Fruit fly (Drosophila melanogaster) whole organism, embryonic: ENCODE measurements around the gene CG34450.
A peak's percentile ranks its signal among the peaks of the same experiment; 100 is the strongest.

Source experiments
- CG12299 ChIP-seq: fragments of 200-800 bp; sonication (Bioruptor generic); optimal IDR thresholded peaks from 2 replicates; lab custom pipeline; 2018; ENCODE audit warnings: missing biosample characterization, mild to moderate bottlenecking, missing genetic modification characterization
- CG12942 ChIP-seq: fragments of 200-800 bp; sonication (Bioruptor generic); optimal IDR thresholded peaks from 3 replicates; lab custom pipeline; 2016; ENCODE audit warnings: missing biosample characterization, missing genetic modification characterization
- CG17385 ChIP-seq: fragments of 200-800 bp; sonication (Bioruptor generic); optimal IDR thresholded peaks from 3 replicates; lab custom pipeline; 2018; ENCODE audit warnings: missing biosample characterization, mild to moderate bottlenecking, missing genetic modification characterization
- CG17612 ChIP-seq: fragments of 200-800 bp; sonication (Bioruptor generic); IDR thresholded peaks from 2 replicates; pipeline ENCODE4 v1.3.6; 2022; ENCODE audit warnings: missing biosample characterization, missing genetic modification characterization
- CG30403 ChIP-seq: fragments of 200-800 bp; sonication (Bioruptor generic); optimal IDR thresholded peaks from 3 replicates; lab custom pipeline; 2016; ENCODE audit warnings: missing biosample characterization, missing genetic modification characterization
- CG4854 ChIP-seq: fragments of 200-800 bp; sonication (Bioruptor generic); optimal IDR thresholded peaks from 2 replicates; lab custom pipeline; 2016; ENCODE audit warnings: missing biosample characterization, missing genetic modification characterization, inconsistent platforms
- CG6791 ChIP-seq: fragments of 200-800 bp; sonication (Bioruptor generic); IDR thresholded peaks from 3 replicates; pipeline ENCODE4 v1.3.6; 2022; ENCODE audit warnings: missing biosample characterization, missing genetic modification characterization; ENCODE audit not compliant: partially characterized antibody
- CG7745 ChIP-seq: fragments of 200-800 bp; sonication (Bioruptor generic); optimal IDR thresholded peaks from 2 replicates; lab custom pipeline; 2018; ENCODE audit warnings: missing biosample characterization, mild to moderate bottlenecking, missing genetic modification characterization, moderate library complexity
- CG7839 ChIP-seq: fragments of 200-800 bp; sonication (Bioruptor generic); optimal IDR thresholded peaks from 3 replicates; lab custom pipeline; 2018; ENCODE audit warnings: missing biosample characterization, mild to moderate bottlenecking, missing genetic modification characterization, moderate library complexity
- CG7987 ChIP-seq: fragments of 200-800 bp; sonication (Bioruptor generic); optimal IDR thresholded peaks from 2 replicates; lab custom pipeline; 2018; ENCODE audit warnings: missing biosample characterization, mild to moderate bottlenecking, missing genetic modification characterization, moderate library complexity
- CG8089 ChIP-seq: fragments of 200-800 bp; sonication (Bioruptor generic); optimal IDR thresholded peaks from 3 replicates; lab custom pipeline; 2016; ENCODE audit warnings: missing biosample characterization, missing genetic modification characterization
- CG8281 ChIP-seq: fragments of 200-800 bp; sonication (Bioruptor generic); optimal IDR thresholded peaks from 2 replicates; lab custom pipeline; 2018; ENCODE audit warnings: missing biosample characterization, mild to moderate bottlenecking, missing genetic modification characterization, moderate library complexity
- CG8290 ChIP-seq, 3 experiments: fragments of 200-800 bp; sonication (Bioruptor generic); optimal IDR thresholded peaks; 2 replicates each; lab custom pipeline; 2016 to 2019; ENCODE audit warnings: missing biosample characterization in 3 of 3, missing genetic modification characterization in 3 of 3, mild to moderate bottlenecking in 2 of 3, moderate library complexity in 1 of 3
- Deaf1 ChIP-seq: fragments of 200-800 bp; optimal IDR thresholded peaks from 3 replicates; lab custom pipeline; 2019; ENCODE audit warnings: missing biosample characterization, mild to moderate bottlenecking, missing genetic modification characterization, moderate library complexity
- Drgx ChIP-seq: fragments of 200-800 bp; sonication (Bioruptor generic); IDR thresholded peaks from 2 replicates; pipeline ENCODE4 v1.3.6; 2022; ENCODE audit warnings: missing biosample characterization, missing genetic modification characterization
- E2f2 ChIP-seq: fragments of 200-800 bp; sonication (Bioruptor generic); IDR thresholded peaks from 2 replicates; pipeline ENCODE4 v1.3.6; 2022; ENCODE audit warnings: missing biosample characterization, missing genetic modification characterization
- Eip74EF ChIP-seq, 2 experiments: fragments of 200-800 bp in 1 of 2; fragments of >200 bp in 1 of 2; sonication (Bioruptor generic) in 1 of 2; optimal IDR thresholded peaks; 2 replicates each; lab custom pipeline; 2017 to 2019; ENCODE audit warnings: missing biosample characterization in 2 of 2, missing genetic modification characterization in 2 of 2, mild to moderate bottlenecking in 1 of 2, moderate library complexity in 1 of 2
- Hey ChIP-seq: fragments of 200-800 bp; sonication (Bioruptor generic); optimal IDR thresholded peaks from 3 replicates; lab custom pipeline; 2018; ENCODE audit warnings: missing biosample characterization, mild to moderate bottlenecking, missing genetic modification characterization
- Mes4 ChIP-seq: fragments of 200-800 bp; sonication (Bioruptor generic); optimal IDR thresholded peaks from 2 replicates; lab custom pipeline; 2016; ENCODE audit warnings: missing biosample characterization, missing genetic modification characterization
- NK7.1 ChIP-seq: fragments of 200-800 bp; sonication (Bioruptor generic); optimal IDR thresholded peaks from 3 replicates; lab custom pipeline; 2016; ENCODE audit warnings: missing biosample characterization, missing genetic modification characterization
- Sin3A ChIP-seq: fragments of >200 bp; optimal IDR thresholded peaks from 2 replicates; lab custom pipeline; 2018
- Ssrp ChIP-seq: fragments of 200-800 bp; sonication (Bioruptor generic); optimal IDR thresholded peaks from 2 replicates; lab custom pipeline; 2018; ENCODE audit warnings: missing biosample characterization, mild to moderate bottlenecking, missing genetic modification characterization, moderate library complexity
- Taf1 ChIP-seq: fragments of 200-800 bp; sonication (Bioruptor generic); IDR thresholded peaks from 2 replicates; pipeline ENCODE4 v1.3.6; 2022; ENCODE audit warnings: missing biosample characterization, missing genetic modification characterization
- Trl ChIP-seq, 3 experiments: fragments of >200 bp in 2 of 3; fragments of 200-800 bp in 1 of 3; sonication (Bioruptor generic) in 1 of 3; optimal IDR thresholded peaks; 2 replicates in 1 of 3; 3 replicates in 2 of 3; lab custom pipeline; 2016 to 2017; ENCODE audit warnings: missing biosample characterization in 1 of 3, missing genetic modification characterization in 1 of 3
- Usf ChIP-seq: fragments of 200-800 bp; sonication (Bioruptor generic); optimal IDR thresholded peaks from 2 replicates; lab custom pipeline; 2017; ENCODE audit warnings: missing genotype, missing biosample characterization, missing genetic modification characterization
- ab ChIP-seq: fragments of 200-800 bp; sonication (Bioruptor generic); optimal IDR thresholded peaks from 2 replicates; lab custom pipeline; 2016; ENCODE audit warnings: missing biosample characterization, missing genetic modification characterization
- caup ChIP-seq: fragments of 200-800 bp; sonication (Bioruptor generic); optimal IDR thresholded peaks from 3 replicates; lab custom pipeline; 2017; ENCODE audit warnings: missing biosample characterization, mild to moderate bottlenecking, missing genetic modification characterization, moderate library complexity; ENCODE audit not compliant: severe bottlenecking
- cg ChIP-seq: fragments of 200-800 bp; sonication (Bioruptor generic); optimal IDR thresholded peaks from 3 replicates; lab custom pipeline; 2019; ENCODE audit warnings: missing biosample characterization, mild to moderate bottlenecking, missing genetic modification characterization, moderate library complexity
- crol ChIP-seq: fragments of 200-800 bp; sonication (Bioruptor generic); IDR thresholded peaks from 2 replicates; pipeline ENCODE4 v1.3.6; 2022; ENCODE audit warnings: missing biosample characterization, missing genetic modification characterization
- danr ChIP-seq: fragments of 200-800 bp; sonication (Bioruptor generic); IDR thresholded peaks from 2 replicates; pipeline ENCODE4 v1.3.6; 2022; ENCODE audit warnings: missing biosample characterization, missing genetic modification characterization
- dm ChIP-seq: fragments of 200-800 bp; sonication (Bioruptor generic); optimal IDR thresholded peaks from 3 replicates; lab custom pipeline; 2016; ENCODE audit warnings: missing biosample characterization, missing genetic modification characterization
- ems ChIP-seq: fragments of 200-800 bp; sonication (Bioruptor generic); optimal IDR thresholded peaks from 3 replicates; lab custom pipeline; 2016; ENCODE audit warnings: missing biosample characterization, missing genetic modification characterization
- fd64A ChIP-seq: fragments of 200-800 bp; sonication (Bioruptor generic); optimal IDR thresholded peaks from 3 replicates; lab custom pipeline; 2018; ENCODE audit warnings: missing biosample characterization, mild to moderate bottlenecking, missing genetic modification characterization
- klu ChIP-seq: fragments of 200-800 bp; sonication (Bioruptor generic); IDR thresholded peaks from 2 replicates; pipeline ENCODE4 v1.3.6; 2022; ENCODE audit warnings: missing biosample characterization, missing genetic modification characterization
- kni ChIP-seq: fragments of 200-800 bp; sonication (Bioruptor generic); optimal IDR thresholded peaks from 3 replicates; lab custom pipeline; 2017; ENCODE audit warnings: mild to moderate bottlenecking, missing biosample characterization, missing genetic modification reagents, missing genetic modification characterization
- otp ChIP-seq: fragments of 200-800 bp; sonication (Bioruptor generic); IDR thresholded peaks from 3 replicates; pipeline ENCODE4, ENCODE4 v1.3.6; 2022; ENCODE audit warnings: missing biosample characterization, missing genetic modification characterization
- pan ChIP-seq, 4 experiments: fragments of >200 bp in 3 of 4; fragments of 200-800 bp in 1 of 4; sonication (Bioruptor generic) in 1 of 4; optimal IDR thresholded peaks in 3 of 4; IDR thresholded peaks in 1 of 4; 2 replicates each; pipeline versions ENCODE4 v1.3.6 to Lab custom; 2017 to 2022; ENCODE audit warnings: missing biosample characterization in 2 of 4, missing genetic modification characterization in 2 of 4, mixed read lengths in 1 of 4
- pho ChIP-seq: fragments of 200-800 bp; sonication (Bioruptor generic); optimal IDR thresholded peaks from 2 replicates; lab custom pipeline; 2016; ENCODE audit warnings: missing biosample characterization, missing genetic modification characterization
- pros ChIP-seq: fragments of 200-800 bp; sonication (Bioruptor generic); optimal IDR thresholded peaks from 3 replicates; lab custom pipeline; 2019; ENCODE audit warnings: missing biosample characterization, mild to moderate bottlenecking, missing genetic modification characterization, moderate library complexity
- pzg ChIP-seq: fragments of 200-800 bp; sonication (Bioruptor generic); optimal IDR thresholded peaks from 3 replicates; lab custom pipeline; 2018; ENCODE audit warnings: missing biosample characterization, mild to moderate bottlenecking, missing genetic modification characterization, moderate library complexity
- sc ChIP-seq, 3 experiments: fragments of >200 bp in 2 of 3; fragments of 200-800 bp in 1 of 3; sonication (Bioruptor generic) in 1 of 3; optimal IDR thresholded peaks; 2 replicates in 2 of 3; 3 replicates in 1 of 3; lab custom pipeline; 2017; ENCODE audit warnings: mild to moderate bottlenecking in 1 of 3, missing biosample characterization in 1 of 3, missing genetic modification characterization in 1 of 3, missing genetic modification reagents in 1 of 3
- sima ChIP-seq: fragments of 200-800 bp; sonication (Bioruptor generic); optimal IDR thresholded peaks from 2 replicates; lab custom pipeline; 2016; ENCODE audit warnings: missing biosample characterization, missing genetic modification characterization
- sisA ChIP-seq: fragments of 200-800 bp; sonication (Bioruptor generic); IDR thresholded peaks from 2 replicates; pipeline ENCODE4 v1.3.6; 2022; ENCODE audit warnings: missing biosample characterization, missing genetic modification characterization
- slp2 ChIP-seq: fragments of 200-800 bp; sonication (Bioruptor generic); optimal IDR thresholded peaks from 2 replicates; lab custom pipeline; 2016; ENCODE audit warnings: missing biosample characterization, missing genetic modification characterization
- sqz ChIP-seq: fragments of 200-800 bp; sonication (Bioruptor generic); optimal IDR thresholded peaks from 3 replicates; lab custom pipeline; 2018; ENCODE audit warnings: missing biosample characterization, mild to moderate bottlenecking, missing genetic modification characterization
- tap ChIP-seq: fragments of 200-800 bp; optimal IDR thresholded peaks from 3 replicates; lab custom pipeline; 2019; ENCODE audit warnings: missing biosample characterization, mild to moderate bottlenecking, missing genetic modification characterization, moderate library complexity

Gene CG34450

dm6 chrX:9352112-9353096 is 22.1 kb upstream of the CG34450 start (continued):
- TF ChIP-seq fd64A (GFP tag; lab: Kevin White, UChicago) (peak; percentile 19), pan (optimal IDR thresholded peaks at IDR 0.05; lab: Kevin White, UChicago) (no peak), pan (GFP tag; optimal IDR thresholded peaks at IDR 0.05 in 1 of 2, IDR thresholded peaks at IDR 0.05 in 1 of 2) (peak in 1 of 2 experiments; percentile 82), Eip74EF (GFP tag; optimal IDR thresholded peaks at IDR 0.05; lab: Kevin White, UChicago) (peak in 1 of 2 experiments; percentile 82), cg (GFP tag; lab: Kevin White, UChicago) (no peak), CG6791 (no peak), Deaf1 (tag; lab: Kevin White, UChicago) (peak; percentile 66), CG7839 (tag; lab: Kevin White, UChicago) (peak; percentile 92), Usf (peak; percentile 62), sqz (GFP tag; lab: Kevin White, UChicago) (peak; percentile 59), pros (GFP tag; lab: Kevin White, UChicago) (no peak), CG17385 (GFP tag; lab: Kevin White, UChicago) (peak; percentile 81), CG7987 (peak; percentile 63), sc (optimal IDR thresholded peaks at IDR 0.05; lab: Kevin White, UChicago) (no peak), sc (GFP tag; optimal IDR thresholded peaks at IDR 0.05; lab: Kevin White, UChicago) (peak; percentile 42), Taf1 (peak; percentile 68), CG12299 (tag; lab: Kevin White, UChicago) (peak; percentile 75), NK7.1 (GFP tag; lab: Kevin White, UChicago) (peak; percentile 59), pho (GFP tag; lab: Kevin White, UChicago) (peak; percentile 78), Hey (tag; lab: Kevin White, UChicago) (peak; percentile 3), CG8290 (GFP tag; optimal IDR thresholded peaks at IDR 0.05; lab: Kevin White, UChicago) (no peak), CG8290 (tag; optimal IDR thresholded peaks at IDR 0.05; lab: Kevin White, UChicago) (peak in 1 of 2 experiments; percentile 88), CG17612 (GFP tag; lab: Robert Waterston, UW) (peak; percentile 50; the same call in 1 of the 2 replicates), Ssrp (tag; lab: Kevin White, UChicago) (peak; percentile 76), caup (GFP tag; lab: Kevin White, UChicago) (peak; percentile 88), danr (peak; percentile 66), slp2 (GFP tag; lab: Kevin White, UChicago) (peak; percentile 46), dm (GFP tag; lab: Kevin White, UChicago) (peak; percentile 1), ems (GFP tag; lab: Kevin White, UChicago) (peak; percentile 81), CG4854 (peak; percentile 61), CG7745 (tag; lab: Kevin White, UChicago) (no peak), kni (GFP tag; lab: Kevin White, UChicago) (peak; percentile 21), CG30403 (GFP tag; lab: Kevin White, UChicago) (peak; percentile 79), sisA (GFP tag; lab: Robert Waterston, UW) (peak; percentile 64), E2f2 (GFP tag; lab: Robert Waterston, UW) (peak; percentile 64), ab (GFP tag; lab: Kevin White, UChicago) (no peak), CG12942 (peak; percentile 62), Sin3A (lab: Kevin White, UChicago) (no peak), Drgx (GFP tag; lab: Robert Waterston, UW) (peak; percentile 72), crol (GFP tag; lab: Robert Waterston, UW) (peak; percentile 70), sima (GFP tag; lab: Kevin White, UChicago) (no peak), otp (GFP tag; lab: Robert Waterston, UW) (peak; percentile 81), Mes4 (GFP tag; lab: Kevin White, UChicago) (no peak), tap (tag; lab: Kevin White, UChicago) (peak; percentile 88), Trl (optimal IDR thresholded peaks at IDR 0.05; lab: Kevin White, UChicago) (no peak), Trl (GFP tag; optimal IDR thresholded peaks at IDR 0.05; lab: Kevin White, UChicago) (peak; percentile 62), pzg (GFP tag; lab: Kevin White, UChicago) (peak; percentile 10), CG8281 (tag; lab: Kevin White, UChicago) (peak; percentile 64), CG8089 (GFP tag; lab: Kevin White, UChicago) (peak; percentile 34), klu (GFP tag; lab: Robert Waterston, UW) (peak; percentile 55; the same call in 1 of the 2 replicates)
